Worm (Caenorhabditis elegans): ENCODE data around the gene aass-1.

DNA sequence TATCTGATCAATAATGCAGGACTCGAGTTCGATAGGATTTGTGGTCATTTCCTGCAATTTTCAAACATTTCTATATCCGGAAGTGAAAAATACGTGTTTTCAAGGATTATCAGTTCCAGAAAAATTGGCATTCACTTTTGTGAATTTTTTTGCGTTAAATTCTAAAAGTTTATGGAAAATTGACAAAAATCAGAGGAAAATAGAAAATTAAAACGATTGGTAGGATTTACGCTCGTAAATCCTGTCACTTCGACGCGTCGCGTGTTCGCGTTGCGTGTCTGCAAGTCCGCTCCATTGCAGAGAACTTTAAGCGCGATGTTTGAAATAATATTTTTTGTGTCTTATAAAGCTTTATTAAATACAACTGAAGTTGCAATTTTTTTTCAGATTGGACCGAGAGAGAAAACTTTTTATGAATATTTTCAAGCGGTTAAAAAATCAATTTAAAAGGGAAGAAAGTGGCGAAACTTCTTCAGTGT, 10.5 kb downstream of the aass-1 start, which contains the start of gene rcat-1:
- TF ChIP-seq blmp-1 (tag; optimal IDR thresholded peaks at IDR 0.05; ENCODE audit: insufficient read depth), result no peak
- no peak for TF ChIP-seq Y55F3AM.14 (GFP tag; optimal IDR thresholded peaks at IDR 0.05)
- TF ChIP-seq dmd-4 (tag; optimal IDR thresholded peaks at IDR 0.05), result no peak
- TF ChIP-seq ztf-11 (tag; optimal IDR thresholded peaks at IDR 0.05), result no peak
- TF ChIP-seq mdl-1 (tag; optimal IDR thresholded peaks at IDR 0.05), result peak in 1 of 2 experiments; percentile 17
- TF ChIP-seq skn-1 (tag; optimal IDR thresholded peaks at IDR 0.05), result no peak
- peak; percentile 92 for TF ChIP-seq lin-13 (GFP tag; optimal IDR thresholded peaks at IDR 0.05)
- TF ChIP-seq elt-3 (tag; optimal IDR thresholded peaks at IDR 0.05), result no peak
- peak; percentile 63 for TF ChIP-seq sma-3 (GFP tag; optimal IDR thresholded peaks at IDR 0.05)
- peak; percentile 64 for TF ChIP-seq sma-9 (GFP tag; optimal IDR thresholded peaks at IDR 0.05)
- no peak for TF ChIP-seq sma-9 (tag; optimal IDR thresholded peaks at IDR 0.05)
- no peak for TF ChIP-seq nhr-10 (tag; optimal IDR thresholded peaks at IDR 0.05)
- TF ChIP-seq egl-27 (tag; optimal IDR thresholded peaks at IDR 0.05), result peak; percentile 8
- no peak for TF ChIP-seq nhr-11 (tag; optimal IDR thresholded peaks at IDR 0.05)

All from whole organism, L2 larva.